Fruit fly (Drosophila melanogaster) Kc167 (cell line): ENCODE results near the gene CG32032.

Experiments
- Myc ChIP-seq: fragments of >200 bp; optimal IDR thresholded peaks from 2 replicates; lab custom pipeline; 2017; ENCODE audit warnings: missing external identifiers
- Sin3A ChIP-seq: fragments of >200 bp; optimal IDR thresholded peaks from 2 replicates; lab custom pipeline; 2018; ENCODE audit warnings: missing external identifiers
- h ChIP-seq: fragments of >200 bp; optimal IDR thresholded peaks from 3 replicates; lab custom pipeline; 2018; ENCODE audit warnings: missing external identifiers
- insv ChIP-seq: fragments of >200 bp; optimal IDR thresholded peaks from 3 replicates; lab custom pipeline; 2018; ENCODE audit warnings: missing external identifiers
- psq ChIP-seq: fragments of >200 bp; optimal IDR thresholded peaks from 2 replicates; lab custom pipeline; 2017; ENCODE audit warnings: missing external identifiers
- ttk ChIP-seq: sonication (Bioruptor generic); optimal IDR thresholded peaks from 2 replicates; lab custom pipeline; 2017; ENCODE audit warnings: missing external identifiers

CG32032 gene

DNA sequence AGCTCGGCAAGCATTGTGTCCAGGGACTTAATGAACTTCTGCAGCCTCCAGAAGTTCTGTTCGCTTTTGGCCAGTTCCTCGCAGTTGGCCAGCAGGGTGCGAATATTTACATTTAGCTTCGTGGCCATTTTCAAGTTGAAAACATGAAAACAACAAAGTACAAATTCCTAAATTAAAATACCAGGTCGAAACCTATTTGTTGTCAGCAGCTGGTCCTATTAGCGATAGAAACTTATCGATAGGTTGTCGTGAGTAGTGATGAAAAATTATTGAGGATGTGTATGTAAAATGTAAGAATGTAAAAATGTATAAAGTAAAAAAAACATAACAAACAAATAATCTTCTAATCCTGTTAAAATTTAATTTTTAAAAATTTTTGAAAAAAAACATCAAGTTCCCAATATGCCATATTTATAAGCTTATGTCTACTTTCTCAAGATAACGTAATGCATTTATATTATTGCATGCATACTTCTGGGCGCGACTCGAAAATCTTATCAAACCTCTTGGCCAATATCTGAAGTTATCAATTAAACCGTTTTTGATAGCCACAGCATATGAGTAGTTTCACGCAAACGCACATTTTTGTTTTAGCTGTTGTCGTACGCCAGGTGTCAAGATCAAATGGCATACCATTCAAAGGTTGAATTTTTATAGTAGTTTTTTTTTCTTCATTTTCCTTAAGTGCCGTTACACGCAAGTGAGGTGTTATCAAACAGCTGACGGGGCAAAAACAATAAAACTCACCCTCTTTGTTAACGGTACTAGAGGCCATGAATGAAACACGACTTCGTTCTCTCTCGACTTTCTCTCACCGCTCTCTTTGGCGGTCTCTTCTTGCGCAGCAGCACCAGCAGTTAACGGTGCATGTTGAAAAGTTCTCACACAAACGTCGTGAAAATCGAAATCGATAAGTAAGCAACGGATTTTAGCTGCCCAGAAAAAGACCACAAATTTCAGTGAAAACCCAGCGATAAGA is 44.4 kb downstream of the CG32032 start, which contains the start of the genes Use1 and nwk:
TSS of gene Use1 (minus strand) at position 206 of the 979 bp plus-strand sequence.
TSS of gene nwk (plus strand) at position 885 of the 979 bp plus-strand sequence.
- no peak for TF ChIP-seq ttk (lab: Kevin White, UChicago)
- no peak for TF ChIP-seq insv
- TF ChIP-seq h (lab: Kevin White, UChicago) = no peak
- TF ChIP-seq psq = no peak
- TF ChIP-seq Sin3A = no peak
- no peak for TF ChIP-seq Myc (lab: Kevin White, UChicago)

DNA sequence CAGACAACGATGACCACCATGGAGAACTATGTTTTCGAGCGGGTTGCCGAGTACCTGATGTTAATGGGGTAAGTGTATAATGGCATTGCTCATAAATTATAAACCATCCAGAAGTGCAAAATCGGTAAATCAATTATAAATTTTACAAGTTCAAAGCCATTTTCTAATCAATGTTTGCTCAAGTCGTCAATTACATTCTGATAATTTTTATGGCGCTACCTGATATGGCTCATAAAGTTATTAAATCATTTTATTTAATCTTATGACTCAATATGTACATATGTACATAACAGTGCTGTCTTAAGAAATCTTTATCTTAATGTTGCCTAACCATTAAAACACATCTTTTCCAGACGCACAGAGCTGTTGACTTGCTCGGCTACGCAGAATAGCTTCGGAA is 46.7 kb downstream of the CG32032 start:
- TF ChIP-seq h (lab: Kevin White, UChicago) (no peak), insv (no peak), psq (no peak), Myc (lab: Kevin White, UChicago) (no peak), ttk (lab: Kevin White, UChicago) (no peak), Sin3A (no peak)

DNA sequence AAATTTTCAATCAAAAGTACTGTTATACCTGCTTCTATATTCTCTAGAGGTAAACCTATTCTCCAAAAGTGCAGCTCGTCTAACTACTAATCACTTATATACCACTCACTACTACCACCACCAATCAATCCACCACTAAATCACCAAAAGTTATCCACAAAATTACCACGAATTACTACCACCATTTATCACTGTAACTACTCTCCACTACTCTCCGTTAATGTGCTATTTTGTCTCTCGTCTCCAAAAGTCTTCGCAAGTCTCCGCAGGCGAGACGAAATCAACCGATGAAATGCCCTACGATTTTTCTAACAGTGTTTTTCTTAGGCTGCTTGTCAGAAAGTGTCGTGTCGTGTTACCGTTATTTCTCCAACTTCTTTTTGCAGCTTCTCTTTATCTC is 49.1 kb downstream of the CG32032 start:
- TF ChIP-seq h (lab: Kevin White, UChicago) (no peak), psq (no peak), Myc (lab: Kevin White, UChicago) (no peak), ttk (lab: Kevin White, UChicago) (no peak), insv (no peak), Sin3A (no peak)
